Worm (Caenorhabditis elegans) whole organism, late embryonic: ENCODE measurements around the gene tes-1.

Experiments used
- dmd-4 ChIP-seq: sonication (generic microtip); optimal IDR thresholded peaks from 2 replicates; lab custom pipeline; 2016; ENCODE audit warnings: borderline replicate concordance, missing genetic modification characterization, missing compliant biosample characterization
- elt-4 ChIP-seq: sonication (generic microtip); optimal IDR thresholded peaks from 2 replicates; lab custom pipeline; 2016; ENCODE audit warnings: missing genetic modification characterization, missing compliant biosample characterization
- fkh-10 ChIP-seq: fragments of 150-350 bp; optimal IDR thresholded peaks from 2 replicates; lab custom pipeline; 2014; ENCODE audit warnings: missing biosample characterization, missing genetic modification reagents, missing genetic modification characterization
- hlh-15 ChIP-seq: sonication (generic microtip); optimal IDR thresholded peaks from 2 replicates; lab custom pipeline; 2016; ENCODE audit warnings: missing genetic modification characterization, missing compliant biosample characterization
- hlh-30 ChIP-seq: sonication (generic microtip); optimal IDR thresholded peaks from 2 replicates; lab custom pipeline; 2017; ENCODE audit warnings: antibody characterized with exemption, missing genetic modification characterization, missing compliant biosample characterization; ENCODE audit not compliant: insufficient read depth
- madf-2 ChIP-seq: sonication (generic microtip); optimal IDR thresholded peaks from 2 replicates; lab custom pipeline; 2017; ENCODE audit warnings: missing genetic modification characterization, missing compliant biosample characterization
- mec-3 ChIP-seq: sonication (generic microtip); optimal IDR thresholded peaks from 2 replicates; lab custom pipeline; 2016; ENCODE audit warnings: borderline replicate concordance, missing genetic modification characterization, missing compliant biosample characterization
- nfya-1 ChIP-seq: sonication (generic microtip); optimal IDR thresholded peaks from 2 replicates; lab custom pipeline; 2017; ENCODE audit warnings: missing genetic modification characterization, mild to moderate bottlenecking, missing compliant biosample characterization, antibody characterized with exemption, moderate library complexity
- nhr-11 ChIP-seq: fragments of 150-350 bp; optimal IDR thresholded peaks from 2 replicates; lab custom pipeline; 2014; ENCODE audit warnings: missing biosample characterization, missing genetic modification characterization
- nhr-232 ChIP-seq: sonication (generic microtip); optimal IDR thresholded peaks from 2 replicates; lab custom pipeline; 2016; ENCODE audit warnings: missing genetic modification characterization, missing compliant biosample characterization
- pqm-1 ChIP-seq: sonication (generic microtip); optimal IDR thresholded peaks from 2 replicates; lab custom pipeline; 2016; ENCODE audit warnings: missing genetic modification characterization, missing compliant biosample characterization
- tbx-7 ChIP-seq: sonication (generic microtip); optimal IDR thresholded peaks from 2 replicates; lab custom pipeline; 2016; ENCODE audit warnings: missing genotype, missing genetic modification characterization, missing compliant biosample characterization
- ttx-3 ChIP-seq: sonication (generic microtip); optimal IDR thresholded peaks from 2 replicates; lab custom pipeline; 2016; ENCODE audit warnings: missing genetic modification reagents, missing genetic modification characterization, missing compliant biosample characterization
- unc-86 ChIP-seq: sonication (generic microtip); optimal IDR thresholded peaks from 2 replicates; lab custom pipeline; 2016; ENCODE audit warnings: missing genetic modification characterization, missing compliant biosample characterization

ce11 chrIV:7497750-7498149, 46.5 kb upstream of the tes-1 start, which contains the start of gene egas-4:
- TF ChIP-seq ttx-3 (tag; lab: Kevin White, UChicago), result no peak
- TF ChIP-seq tbx-7 (tag; lab: Kevin White, UChicago), result no peak
- no peak for TF ChIP-seq pqm-1 (tag; lab: Kevin White, UChicago)
- TF ChIP-seq elt-4 (tag; lab: Kevin White, UChicago), result no peak
- no peak for TF ChIP-seq dmd-4 (tag; lab: Kevin White, UChicago)
- no peak for TF ChIP-seq nhr-11 (tag; lab: Kevin White, UChicago)
- no peak for TF ChIP-seq mec-3
- no peak for TF ChIP-seq madf-2 (tag; lab: Kevin White, UChicago)
- TF ChIP-seq unc-86 (tag; lab: Kevin White, UChicago), result no peak
- no peak for TF ChIP-seq nfya-1 (tag; lab: Kevin White, UChicago)
- TF ChIP-seq fkh-10, result no peak
- TF ChIP-seq nhr-232 (tag; lab: Kevin White, UChicago), result no peak
- TF ChIP-seq hlh-30 (tag; lab: Kevin White, UChicago), result no peak
- TF ChIP-seq hlh-15, result no peak
